Worm (Caenorhabditis elegans) whole organism, L4/young adult: Measurements from ENCODE around the gene asb-2.

ENCODE experiments used
- W03F9.2 ChIP-seq: fragments of 150-350 bp; optimal IDR thresholded peaks from 2 replicates; lab custom pipeline; 2014; ENCODE audit warnings: missing biosample characterization, missing genetic modification characterization
- dao-5 ChIP-seq: sonication (generic microtip); optimal IDR thresholded peaks from 2 replicates; lab custom pipeline; 2016; ENCODE audit warnings: missing genotype, missing genetic modification characterization, moderate library complexity, missing compliant biosample characterization
- him-1 ChIP-seq: sonication (generic microtip); optimal IDR thresholded peaks from 2 replicates; lab custom pipeline; 2016; ENCODE audit warnings: missing genotype, missing genetic modification reagents, missing genetic modification characterization, missing compliant biosample characterization

ce11 chrX:4480800-4481199, 11.2 kb downstream of the asb-2 start:
- TF ChIP-seq him-1 (tag; lab: Kevin White, UChicago) (no peak), dao-5 (no peak), W03F9.2 (no peak)
